Worm (Caenorhabditis elegans) whole organism, L1 larva: Measurements from ENCODE around the gene ctbp-1.

Source experiments
- C34B4.2 ChIP-seq: sonication (generic microtip); optimal IDR thresholded peaks from 2 replicates; lab custom pipeline; 2017; ENCODE audit warnings: mild to moderate bottlenecking, missing genetic modification characterization, missing compliant biosample characterization
- F16B12.6 ChIP-seq: fragments of 150-350 bp; optimal IDR thresholded peaks from 2 replicates; lab custom pipeline; 2014; ENCODE audit warnings: missing biosample characterization, missing genetic modification characterization
- Y116A8C.19 ChIP-seq: sonication (generic microtip); optimal IDR thresholded peaks from 2 replicates; lab custom pipeline; 2016; ENCODE audit warnings: missing compliant biosample characterization, missing genetic modification characterization, borderline replicate concordance
- aha-1 ChIP-seq: fragments of 150-350 bp; optimal IDR thresholded peaks from 2 replicates; lab custom pipeline; 2014; ENCODE audit warnings: missing biosample characterization, missing genetic modification characterization
- ama-1 ChIP-seq: fragments of 150-350 bp; optimal IDR thresholded peaks from 2 replicates; lab custom pipeline; 2014
- ceh-63 ChIP-seq: fragments of 200-800 bp; sonication (Bioruptor generic); optimal IDR thresholded peaks from 2 replicates; lab custom pipeline; 2018; ENCODE audit warnings: mild to moderate bottlenecking, missing genetic modification characterization, missing compliant biosample characterization
- ceh-8 ChIP-seq: fragments of 200-800 bp; sonication (Bioruptor generic); optimal IDR thresholded peaks from 2 replicates; lab custom pipeline; 2018; ENCODE audit warnings: mild to moderate bottlenecking, missing genetic modification characterization, moderate library complexity, missing compliant biosample characterization
- ceh-82 ChIP-seq, 3 experiments: fragments of 150-350 bp in 1 of 3; sonication (generic microtip) in 2 of 3; optimal IDR thresholded peaks; 2 replicates each; lab custom pipeline; 2014 to 2017; ENCODE audit warnings: missing biosample characterization in 3 of 3, missing genetic modification characterization in 3 of 3
- ceh-88 ChIP-seq: fragments of 200-800 bp; sonication (Bioruptor generic); IDR thresholded peaks from 2 replicates; pipeline ENCODE4 v1.3.6; 2022; ENCODE audit warnings: missing genetic modification characterization, missing compliant biosample characterization
- ceh-90 ChIP-seq: sonication (generic microtip); optimal IDR thresholded peaks from 2 replicates; lab custom pipeline; 2016; ENCODE audit warnings: missing genetic modification characterization, missing compliant biosample characterization
- dsc-1 ChIP-seq: sonication (generic microtip); optimal IDR thresholded peaks from 2 replicates; lab custom pipeline; 2016; ENCODE audit warnings: mild to moderate bottlenecking, missing genetic modification characterization, missing compliant biosample characterization
- efl-1 ChIP-seq, 4 experiments: fragments of 150-350 bp; optimal IDR thresholded peaks in 3 of 4; peaks in 1 of 4; 1 replicate in 1 of 4; 2 replicates in 3 of 4; lab custom pipeline; 2014; ENCODE audit warnings: missing biosample characterization in 2 of 4, missing genetic modification characterization in 2 of 4, missing genetic modification reagents in 2 of 4
- efl-3 ChIP-seq: fragments of 200-800 bp; sonication (Bioruptor generic); optimal IDR thresholded peaks from 2 replicates; lab custom pipeline; 2018; ENCODE audit warnings: mild to moderate bottlenecking, missing genetic modification characterization, missing compliant biosample characterization
- egl-27 ChIP-seq, 2 experiments: fragments of 150-350 bp in 1 of 2; sonication (generic microtip); optimal IDR thresholded peaks; 3 replicates each; lab custom pipeline; 2017 to 2018; ENCODE audit warnings: missing biosample characterization in 2 of 2, missing genetic modification characterization in 2 of 2, missing genetic modification reagents in 2 of 2
- elt-3 ChIP-seq, 6 experiments: fragments of 150-350 bp in 1 of 6; sonication (generic microtip); optimal IDR thresholded peaks; 2 replicates each; lab custom pipeline; 2017 to 2018; ENCODE audit warnings: missing biosample characterization in 6 of 6, missing genetic modification characterization in 6 of 6, inconsistent platforms in 1 of 6
- fkh-8 ChIP-seq: sonication (generic microtip); optimal IDR thresholded peaks from 2 replicates; lab custom pipeline; 2016; ENCODE audit warnings: mild to moderate bottlenecking, missing genetic modification characterization, missing compliant biosample characterization
- hlh-17 ChIP-seq: fragments of 200-800 bp; sonication (Bioruptor generic); optimal IDR thresholded peaks from 2 replicates; lab custom pipeline; 2018; ENCODE audit warnings: missing genetic modification characterization, mild to moderate bottlenecking, missing compliant biosample characterization, moderate library complexity, borderline replicate concordance
- hlh-4 ChIP-seq: sonication (generic microtip); optimal IDR thresholded peaks from 2 replicates; lab custom pipeline; 2016; ENCODE audit warnings: mild to moderate bottlenecking, missing genetic modification characterization, missing compliant biosample characterization
- irx-1 ChIP-seq: sonication (generic microtip); optimal IDR thresholded peaks from 2 replicates; lab custom pipeline; 2016; ENCODE audit warnings: missing genetic modification characterization, missing compliant biosample characterization
- isw-1 ChIP-seq: fragments of 200-800 bp; sonication (Bioruptor generic); IDR thresholded peaks from 2 replicates; pipeline ENCODE4 v1.3.6; 2022; ENCODE audit warnings: missing genetic modification characterization, missing compliant biosample characterization
- lin-13 ChIP-seq: fragments of 150-350 bp; optimal IDR thresholded peaks from 2 replicates; lab custom pipeline; 2014; ENCODE audit warnings: missing biosample characterization, missing genetic modification reagents, missing genetic modification characterization
- lin-14 ChIP-seq: fragments of 200-800 bp; sonication (Bioruptor generic); optimal IDR thresholded peaks from 2 replicates; lab custom pipeline; 2018; ENCODE audit warnings: mild to moderate bottlenecking, missing genetic modification characterization, moderate library complexity, missing compliant biosample characterization
- lin-35 ChIP-seq, 2 experiments: fragments of 150-350 bp; optimal IDR thresholded peaks; 2 replicates each; lab custom pipeline; 2014; ENCODE audit warnings: missing biosample characterization in 2 of 2, missing genetic modification characterization in 2 of 2, missing genetic modification reagents in 2 of 2
- lin-39 ChIP-seq: fragments of 150-350 bp; optimal IDR thresholded peaks from 2 replicates; lab custom pipeline; 2014; ENCODE audit warnings: missing biosample characterization, missing genetic modification reagents, missing genetic modification characterization
- lir-3 ChIP-seq: sonication (generic microtip); optimal IDR thresholded peaks from 2 replicates; lab custom pipeline; 2016; ENCODE audit warnings: mild to moderate bottlenecking, missing genetic modification characterization, moderate library complexity, missing compliant biosample characterization; ENCODE audit not compliant: poor library complexity
- lsy-2 ChIP-seq, 2 experiments: fragments of 150-350 bp; optimal IDR thresholded peaks; 2 replicates each; lab custom pipeline; 2014; ENCODE audit warnings: missing biosample characterization in 2 of 2, missing genetic modification characterization in 2 of 2
- mab-9 ChIP-seq: fragments of 200-800 bp; sonication (Bioruptor generic); IDR thresholded peaks from 2 replicates; pipeline ENCODE4 v1.3.6; 2022; ENCODE audit warnings: missing genetic modification reagents, missing genetic modification characterization, missing compliant biosample characterization
- mep-1 ChIP-seq: fragments of 150-350 bp; optimal IDR thresholded peaks from 2 replicates; lab custom pipeline; 2014; ENCODE audit warnings: missing biosample characterization, missing genetic modification characterization
- nhr-12 ChIP-seq: sonication (generic microtip); optimal IDR thresholded peaks from 2 replicates; lab custom pipeline; 2017; ENCODE audit warnings: missing biosample characterization, missing genetic modification characterization
- nhr-19 ChIP-seq: fragments of 200-800 bp; sonication (Bioruptor generic); conservative IDR thresholded peaks from 2 replicates; pipeline ENCODE4 v1.3.6; 2022; ENCODE audit warnings: missing genetic modification characterization, missing compliant biosample characterization
- nhr-20 ChIP-seq: sonication (generic microtip); optimal IDR thresholded peaks from 2 replicates; lab custom pipeline; 2016; ENCODE audit warnings: mild to moderate bottlenecking, missing genetic modification characterization, missing compliant biosample characterization
- nhr-47 ChIP-seq: sonication (generic microtip); optimal IDR thresholded peaks from 2 replicates; lab custom pipeline; 2016; ENCODE audit warnings: mild to moderate bottlenecking, missing genetic modification characterization, moderate library complexity, missing compliant biosample characterization
- nhr-77 ChIP-seq: fragments of 150-350 bp; optimal IDR thresholded peaks from 2 replicates; lab custom pipeline; 2014; ENCODE audit warnings: missing biosample characterization, missing genetic modification characterization
- nhr-84 ChIP-seq: sonication (generic microtip); optimal IDR thresholded peaks from 2 replicates; lab custom pipeline; 2017; ENCODE audit warnings: missing biosample characterization, missing genetic modification characterization
- nhr-90 ChIP-seq: sonication (generic microtip); optimal IDR thresholded peaks from 2 replicates; lab custom pipeline; 2016; ENCODE audit warnings: mild to moderate bottlenecking, missing genetic modification characterization, missing compliant biosample characterization; ENCODE audit not compliant: poor library complexity
- rnt-1 ChIP-seq: sonication (generic microtip); optimal IDR thresholded peaks from 2 replicates; lab custom pipeline; 2016; ENCODE audit warnings: mild to moderate bottlenecking, missing genetic modification characterization, moderate library complexity, missing compliant biosample characterization
- snpc-4 ChIP-seq: fragments of 150-350 bp; optimal IDR thresholded peaks from 2 replicates; lab custom pipeline; 2014; ENCODE audit warnings: missing biosample characterization, missing genetic modification characterization
- snu-23 ChIP-seq: sonication (generic microtip); optimal IDR thresholded peaks from 2 replicates; lab custom pipeline; 2016; ENCODE audit warnings: missing genetic modification characterization, missing compliant biosample characterization
- sptf-1 ChIP-seq: fragments of 150-350 bp; optimal IDR thresholded peaks from 2 replicates; lab custom pipeline; 2014; ENCODE audit warnings: missing biosample characterization, missing genetic modification characterization
- sup-37 ChIP-seq: fragments of 200-800 bp; sonication (Bioruptor generic); optimal IDR thresholded peaks from 2 replicates; lab custom pipeline; 2018; ENCODE audit warnings: mild to moderate bottlenecking, missing genetic modification characterization, missing compliant biosample characterization
- tbx-2 ChIP-seq: sonication (generic microtip); optimal IDR thresholded peaks from 2 replicates; lab custom pipeline; 2016; ENCODE audit warnings: missing genetic modification characterization, missing compliant biosample characterization
- unc-130 ChIP-seq: fragments of 150-350 bp; optimal IDR thresholded peaks from 2 replicates; lab custom pipeline; 2017; ENCODE audit warnings: missing biosample characterization, missing genetic modification characterization, inconsistent platforms
- unc-30 ChIP-seq: sonication (generic microtip); optimal IDR thresholded peaks from 2 replicates; lab custom pipeline; 2017; ENCODE audit warnings: missing biosample characterization, missing genetic modification characterization
- unc-62 ChIP-seq: fragments of 150-350 bp; optimal IDR thresholded peaks from 2 replicates; lab custom pipeline; 2014; ENCODE audit warnings: missing biosample characterization, missing genetic modification reagents, missing genetic modification characterization
- vab-15 ChIP-seq: sonication (generic microtip); optimal IDR thresholded peaks from 2 replicates; lab custom pipeline; 2017; ENCODE audit warnings: missing genotype, mild to moderate bottlenecking, missing genetic modification characterization, missing compliant biosample characterization
- xbp-1 ChIP-seq: sonication (generic microtip); optimal IDR thresholded peaks from 2 replicates; lab custom pipeline; 2016; ENCODE audit warnings: missing genetic modification characterization, missing compliant biosample characterization
- zag-1 ChIP-seq: fragments of 150-350 bp; optimal IDR thresholded peaks from 2 replicates; lab custom pipeline; 2014; ENCODE audit warnings: missing biosample characterization, missing genetic modification characterization
- zip-4 ChIP-seq: fragments of 200-800 bp; sonication (Bioruptor generic); optimal IDR thresholded peaks from 2 replicates; lab custom pipeline; 2018; ENCODE audit warnings: mild to moderate bottlenecking, missing genetic modification characterization, moderate library complexity, missing compliant biosample characterization
- ztf-11 ChIP-seq, 2 experiments: sonication (generic microtip); optimal IDR thresholded peaks; 2 replicates each; lab custom pipeline; 2016 to 2017; ENCODE audit warnings: missing genetic modification characterization in 2 of 2, missing biosample characterization in 1 of 2, missing compliant biosample characterization in 1 of 2
- ztf-4 ChIP-seq: fragments of 150-350 bp; optimal IDR thresholded peaks from 2 replicates; lab custom pipeline; 2014; ENCODE audit warnings: missing biosample characterization, missing genetic modification characterization

ctbp-1 gene

DNA sequence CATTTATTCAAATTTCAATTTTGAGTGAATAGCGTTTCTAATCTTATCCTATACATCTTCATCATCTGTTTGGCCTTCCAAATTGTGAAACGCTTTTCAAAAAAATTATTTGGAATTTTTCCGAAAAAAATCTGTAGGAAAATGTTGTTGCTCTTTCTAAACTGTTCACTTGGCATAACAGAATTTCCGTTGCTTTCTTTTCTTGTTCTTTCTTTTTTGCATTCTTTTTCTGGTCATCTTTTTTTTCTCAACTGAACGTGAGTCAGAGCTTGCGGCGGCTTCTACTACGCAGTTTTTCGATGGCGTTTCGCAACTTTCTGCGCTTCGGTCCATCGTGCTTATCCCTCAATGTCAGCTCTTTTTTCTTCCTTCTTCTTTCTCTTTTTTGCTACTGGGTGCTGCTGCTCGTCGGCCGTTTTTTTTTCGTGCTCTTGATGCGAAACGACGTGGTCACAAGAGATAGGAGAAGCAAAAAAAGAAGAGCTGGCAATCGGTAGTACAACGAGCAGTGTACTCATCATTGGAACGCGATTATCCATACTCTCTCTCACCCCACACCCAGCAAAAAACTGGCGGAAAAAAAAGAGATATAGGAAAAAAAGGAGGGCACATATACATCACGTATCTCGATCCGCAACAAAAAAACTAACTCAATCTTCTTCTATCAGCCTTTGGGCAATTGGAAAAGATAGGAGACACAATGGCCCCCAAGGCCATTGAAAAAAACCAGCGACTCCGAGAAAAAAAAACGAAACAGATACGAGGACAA, 42.6 kb upstream of the ctbp-1 start (continued):
- TF ChIP-seq unc-30 (no peak), egl-27 (tag; optimal IDR thresholded peaks at IDR 0.05; lab: Kevin White, UChicago) (no peak), ztf-11 (tag; optimal IDR thresholded peaks at IDR 0.05; lab: Kevin White, UChicago) (no peak), C34B4.2 (tag; lab: Kevin White, UChicago) (no peak), lsy-2 (tag; optimal IDR thresholded peaks at IDR 0.05; lab: Kevin White, UChicago) (peak; percentile 30 to 51), F16B12.6 (tag; lab: Kevin White, UChicago) (no peak), lir-3 (tag; lab: Kevin White, UChicago) (no peak), lin-39 (tag; lab: Kevin White, UChicago) (no peak), efl-1 (optimal IDR thresholded peaks at IDR 0.05; lab: Kevin White, UChicago) (no peak), efl-1 (GFP tag; optimal IDR thresholded peaks at IDR 0.05 in 1 of 2; lab: Kevin White, UChicago) (peak in 1 of 2 experiments; percentile 81), nhr-12 (tag; lab: Kevin White, UChicago) (no peak), nhr-90 (tag; lab: Kevin White, UChicago) (no peak), ceh-90 (tag; lab: Kevin White, UChicago) (no peak), ceh-88 (GFP tag; lab: Robert Waterston, UW) (no peak), Y116A8C.19 (tag; lab: Kevin White, UChicago) (no peak), hlh-4 (tag; lab: Kevin White, UChicago) (no peak), tbx-2 (tag; lab: Kevin White, UChicago) (peak; percentile 38), lin-35 (GFP tag; optimal IDR thresholded peaks at IDR 0.05; lab: Kevin White, UChicago) (peak in 1 of 2 experiments; percentile 20), mep-1 (tag; lab: Kevin White, UChicago) (peak; percentile 57), ama-1 (lab: Kevin White, UChicago) (no peak), nhr-84 (no peak), nhr-47 (tag; lab: Kevin White, UChicago) (peak; percentile 24), unc-62 (GFP tag; lab: Kevin White, UChicago) (no peak), dsc-1 (tag; lab: Kevin White, UChicago) (peak; percentile 57), ceh-82 (tag; optimal IDR thresholded peaks at IDR 0.05; lab: Kevin White, UChicago) (peak in 1 of 3 experiments; percentile 37), irx-1 (tag; lab: Kevin White, UChicago) (no peak), zag-1 (tag; lab: Kevin White, UChicago) (no peak), sptf-1 (tag; lab: Kevin White, UChicago) (no peak), aha-1 (tag; lab: Kevin White, UChicago) (no peak), nhr-77 (tag; lab: Kevin White, UChicago) (no peak), hlh-17 (GFP tag; lab: Kevin White, UChicago) (no peak), lin-13 (no peak), fkh-8 (tag; lab: Kevin White, UChicago) (no peak), zip-4 (no peak), sup-37 (GFP tag; lab: Kevin White, UChicago) (no peak)

DNA sequence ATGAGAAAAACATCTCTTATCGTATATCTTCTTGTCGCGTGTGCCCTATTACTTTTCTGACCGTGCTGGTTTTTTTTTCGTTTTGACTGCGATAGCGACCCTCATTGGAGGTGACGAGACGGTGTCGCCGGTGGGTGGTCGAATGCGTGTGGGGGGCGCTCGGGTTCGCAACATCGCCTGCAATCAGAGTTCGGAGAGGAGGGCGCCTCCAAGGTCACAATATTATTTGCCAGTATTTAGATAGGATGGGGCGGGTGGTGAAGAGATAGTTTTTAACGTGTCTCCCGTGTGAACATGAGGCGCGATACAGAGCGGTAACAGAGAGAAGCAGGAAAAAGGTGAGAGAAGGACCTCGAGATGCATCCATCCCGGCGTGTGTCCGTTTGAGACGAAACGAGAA, 41.6 kb upstream of the ctbp-1 start:
- TF ChIP-seq ztf-4 (tag; lab: Kevin White, UChicago) (no peak), Y116A8C.19 (tag; lab: Kevin White, UChicago) (no peak), rnt-1 (tag; lab: Kevin White, UChicago) (no peak), lin-14 (GFP tag; lab: Kevin White, UChicago) (peak; percentile 88), snpc-4 (no peak), unc-130 (peak; percentile 26), fkh-8 (tag; lab: Kevin White, UChicago) (no peak), vab-15 (tag; lab: Kevin White, UChicago) (no peak), xbp-1 (tag; lab: Kevin White, UChicago) (peak; percentile 9), ceh-63 (GFP tag; lab: Kevin White, UChicago) (no peak), unc-30 (no peak), snu-23 (peak; percentile 26), isw-1 (GFP tag; lab: Robert Waterston, UW) (no peak), mab-9 (GFP tag; lab: Robert Waterston, UW) (no peak), nhr-19 (GFP tag; lab: Robert Waterston, UW) (no peak; the same call in 1 of the 2 replicates), nhr-20 (tag; lab: Kevin White, UChicago) (peak; percentile 53), ceh-8 (GFP tag; lab: Kevin White, UChicago) (no peak), elt-3 (tag; optimal IDR thresholded peaks at IDR 0.05; lab: Kevin White, UChicago) (peak in 3 of 6 experiments; percentile 5 to 30 (median 12)), lin-13 (no peak), egl-27 (tag; optimal IDR thresholded peaks at IDR 0.05; lab: Kevin White, UChicago) (no peak), lin-39 (tag; lab: Kevin White, UChicago) (no peak), efl-3 (no peak)
